Worm (Caenorhabditis elegans) whole organism, L4 larva: ENCODE measurements around the gene Y54G2A.36.
"Not testable (repeated sequence)": the region's sequence is repeated elsewhere in the genome, so short reads cannot be mapped to it uniquely, and the experiment has no call there.

Experiments used
- T20F7.1 ChIP-seq: fragments of 200-800 bp; sonication (Bioruptor generic); optimal IDR thresholded peaks from 2 replicates; lab custom pipeline; 2018; ENCODE audit warnings: mild to moderate bottlenecking, missing genetic modification characterization, missing compliant biosample characterization
- daf-19 ChIP-seq: fragments of 200-800 bp; sonication (Bioruptor generic); conservative IDR thresholded peaks from 2 replicates; pipeline ENCODE4 v1.3.6; 2022; ENCODE audit warnings: missing genetic modification characterization, missing compliant biosample characterization
- dmd-9 ChIP-seq: fragments of 200-800 bp; sonication (Bioruptor generic); IDR thresholded peaks from 2 replicates; pipeline ENCODE4 v1.3.6; 2022; ENCODE audit warnings: missing genetic modification reagents, missing genetic modification characterization, missing compliant biosample characterization
- hif-1 ChIP-seq, 2 experiments: sonication (generic microtip); optimal IDR thresholded peaks; 2 replicates each; lab custom pipeline; 2016 to 2017; ENCODE audit warnings: missing compliant biosample characterization in 2 of 2, missing genetic modification characterization in 2 of 2, missing genetic modification reagents in 2 of 2, missing genotype in 2 of 2, mild to moderate bottlenecking in 1 of 2
- nhr-102 ChIP-seq: sonication (generic microtip); optimal IDR thresholded peaks from 2 replicates; lab custom pipeline; 2016; ENCODE audit warnings: mild to moderate bottlenecking, missing genetic modification characterization, moderate library complexity, missing compliant biosample characterization
- skn-1 ChIP-seq: fragments of 150-350 bp; optimal IDR thresholded peaks from 2 replicates; lab custom pipeline; 2014; ENCODE audit warnings: missing biosample characterization, missing genetic modification characterization

DNA sequence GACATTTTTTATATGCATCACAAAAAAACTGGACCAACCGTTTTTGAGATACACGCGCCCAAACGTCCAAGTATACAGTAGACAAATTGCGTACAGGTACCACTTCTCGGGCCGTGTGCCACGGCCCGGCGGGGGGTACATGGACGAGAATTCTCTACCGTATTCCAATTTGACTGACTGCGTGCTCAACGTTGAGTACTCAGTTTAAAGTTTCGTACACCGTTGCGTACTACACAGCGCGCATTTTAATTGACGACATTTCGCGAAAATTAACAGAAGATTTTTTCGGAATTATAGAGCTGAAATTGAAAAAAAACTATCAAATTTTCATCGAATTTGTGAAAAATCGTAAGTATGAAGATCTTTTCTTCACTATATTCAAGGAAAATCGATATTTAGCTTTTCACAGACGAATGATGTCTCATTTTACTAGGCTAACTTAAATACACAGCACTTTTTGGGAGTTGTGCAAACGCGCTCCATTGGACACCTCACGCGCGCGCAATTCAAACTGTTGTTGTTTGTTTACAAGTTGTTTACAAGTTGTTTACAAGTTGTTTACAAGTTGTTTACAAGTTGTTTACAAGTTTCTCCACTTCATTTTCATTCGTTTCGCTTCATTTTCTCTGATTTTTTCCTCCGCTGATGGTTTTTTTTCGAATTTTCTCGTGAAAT is 1.4 kb upstream of the Y54G2A.36 start:
- TF ChIP-seq T20F7.1: peak; percentile 75
- not testable (repeated sequence) for TF ChIP-seq daf-19 (GFP tag; lab: Robert Waterston, UW); nhr-102; skn-1 (tag; lab: Kevin White, UChicago); hif-1 (tag; optimal IDR thresholded peaks at IDR 0.05; lab: Kevin White, UChicago)
- peak; percentile 90 for TF ChIP-seq dmd-9 (GFP tag; lab: Robert Waterston, UW)
